Fruit fly (Drosophila melanogaster) whole organism, embryonic: Measurements from ENCODE around the gene Tango9.

Experiments used
- Aef1 ChIP-seq: fragments of 200-800 bp; sonication (Bioruptor generic); IDR thresholded peaks from 3 replicates; pipeline ENCODE4 v1.3.6; 2022; ENCODE audit warnings: missing biosample characterization, missing genetic modification characterization
- Atf-2 ChIP-seq: fragments of 200-800 bp; sonication (Bioruptor generic); optimal IDR thresholded peaks from 2 replicates; lab custom pipeline; 2016; ENCODE audit warnings: missing biosample characterization, missing genetic modification characterization
- Bgb ChIP-seq: fragments of 200-800 bp; sonication (Bioruptor generic); IDR thresholded peaks from 2 replicates; pipeline ENCODE4 v1.3.6; 2022; ENCODE audit warnings: missing biosample characterization, missing genetic modification characterization; ENCODE audit not compliant: partially characterized antibody
- CG13123 ChIP-seq: fragments of 200-800 bp; sonication (Bioruptor generic); optimal IDR thresholded peaks from 2 replicates; lab custom pipeline; 2016; ENCODE audit warnings: missing biosample characterization, missing genetic modification characterization
- CG14710 ChIP-seq: fragments of 200-800 bp; sonication (Bioruptor generic); optimal IDR thresholded peaks from 3 replicates; lab custom pipeline; 2019; ENCODE audit warnings: missing biosample characterization, mild to moderate bottlenecking, missing genetic modification characterization, moderate library complexity
- CG15073 ChIP-seq: fragments of 200-800 bp; sonication (Bioruptor generic); optimal IDR thresholded peaks from 2 replicates; lab custom pipeline; 2016; ENCODE audit warnings: missing biosample characterization, missing genetic modification characterization
- CG16815 ChIP-seq: fragments of 200-800 bp; sonication (Bioruptor generic); optimal IDR thresholded peaks from 3 replicates; lab custom pipeline; 2017; ENCODE audit warnings: missing biosample characterization, mild to moderate bottlenecking, missing genetic modification characterization
- CG17186 ChIP-seq: fragments of 200-800 bp; sonication (Bioruptor generic); optimal IDR thresholded peaks from 3 replicates; lab custom pipeline; 2017; ENCODE audit warnings: missing biosample characterization, missing genetic modification reagents, missing genetic modification characterization
- CG1792 ChIP-seq: fragments of 200-800 bp; sonication (Bioruptor generic); optimal IDR thresholded peaks from 2 replicates; lab custom pipeline; 2016; ENCODE audit warnings: missing biosample characterization, missing genetic modification characterization
- CG18599 ChIP-seq: fragments of 200-800 bp; sonication (Bioruptor generic); optimal IDR thresholded peaks from 3 replicates; lab custom pipeline; 2017; ENCODE audit warnings: missing biosample characterization, missing genetic modification characterization, mild to moderate bottlenecking, moderate library complexity, missing genetic modification reagents
- CG2712 ChIP-seq: fragments of 200-800 bp; optimal IDR thresholded peaks from 3 replicates; lab custom pipeline; 2019; ENCODE audit warnings: missing biosample characterization, mild to moderate bottlenecking, missing genetic modification characterization, moderate library complexity
- CG2889 ChIP-seq: fragments of 200-800 bp; sonication (Bioruptor generic); IDR thresholded peaks from 3 replicates; pipeline ENCODE4 v1.3.6; 2022; ENCODE audit warnings: missing biosample characterization, missing genetic modification characterization
- CG3847 ChIP-seq: fragments of 200-800 bp; sonication (Bioruptor generic); IDR thresholded peaks from 2 replicates; pipeline ENCODE4 v1.3.6; 2022; ENCODE audit warnings: missing biosample characterization, missing genetic modification characterization
- CG3995 ChIP-seq: fragments of 200-800 bp; sonication (Bioruptor generic); optimal IDR thresholded peaks from 3 replicates; lab custom pipeline; 2016; ENCODE audit warnings: missing biosample characterization, missing genetic modification characterization
- CG4424 ChIP-seq: fragments of 200-800 bp; sonication (Bioruptor generic); optimal IDR thresholded peaks from 3 replicates; lab custom pipeline; 2016; ENCODE audit warnings: missing biosample characterization, missing genetic modification characterization
- CG7271 ChIP-seq: fragments of 200-800 bp; sonication (Bioruptor generic); optimal IDR thresholded peaks from 2 replicates; lab custom pipeline; 2018; ENCODE audit warnings: missing biosample characterization, mild to moderate bottlenecking, missing genetic modification characterization, moderate library complexity
- CG7745 ChIP-seq: fragments of 200-800 bp; sonication (Bioruptor generic); optimal IDR thresholded peaks from 2 replicates; lab custom pipeline; 2018; ENCODE audit warnings: missing biosample characterization, mild to moderate bottlenecking, missing genetic modification characterization, moderate library complexity
- CHES-1-like ChIP-seq: fragments of 200-800 bp; sonication (Bioruptor generic); optimal IDR thresholded peaks from 2 replicates; lab custom pipeline; 2016; ENCODE audit warnings: missing biosample characterization, missing genetic modification characterization
- CoRest ChIP-seq: fragments of 200-800 bp; sonication (Bioruptor generic); optimal IDR thresholded peaks from 3 replicates; lab custom pipeline; 2018; ENCODE audit warnings: missing biosample characterization, mild to moderate bottlenecking, missing genetic modification characterization, moderate library complexity
- D ChIP-seq, 2 experiments: fragments of 200-800 bp in 1 of 2; fragments of >200 bp in 1 of 2; sonication (Bioruptor generic) in 1 of 2; optimal IDR thresholded peaks; 2 replicates in 1 of 2; 3 replicates in 1 of 2; lab custom pipeline; 2017; ENCODE audit warnings: mild to moderate bottlenecking in 1 of 2, missing biosample characterization in 1 of 2, missing genetic modification characterization in 1 of 2, missing genetic modification reagents in 1 of 2
- Dp ChIP-seq: fragments of 200-800 bp; sonication (Bioruptor generic); optimal IDR thresholded peaks from 2 replicates; lab custom pipeline; 2018; ENCODE audit warnings: missing biosample characterization, mild to moderate bottlenecking, missing genetic modification characterization, moderate library complexity
- Ets97D ChIP-seq: fragments of 200-800 bp; sonication (Bioruptor generic); optimal IDR thresholded peaks from 3 replicates; lab custom pipeline; 2016; ENCODE audit warnings: missing biosample characterization, missing genetic modification characterization
- HLH54F ChIP-seq: fragments of 200-800 bp; sonication (Bioruptor generic); optimal IDR thresholded peaks from 3 replicates; lab custom pipeline; 2016; ENCODE audit warnings: missing biosample characterization, missing genetic modification characterization
- Hand ChIP-seq: fragments of 200-800 bp; sonication (Bioruptor generic); optimal IDR thresholded peaks from 2 replicates; lab custom pipeline; 2017; ENCODE audit warnings: mild to moderate bottlenecking, missing biosample characterization, missing genetic modification reagents, missing genetic modification characterization
- Hr3 ChIP-seq: fragments of 200-800 bp; sonication (Bioruptor generic); optimal IDR thresholded peaks from 3 replicates; lab custom pipeline; 2016; ENCODE audit warnings: missing biosample characterization, missing genetic modification characterization
- Nf-YA ChIP-seq: fragments of 200-800 bp; sonication (Bioruptor generic); IDR thresholded peaks from 2 replicates; pipeline ENCODE4 v1.3.6; 2022; ENCODE audit warnings: missing biosample characterization, missing genetic modification characterization
- NfI ChIP-seq: fragments of 200-800 bp; sonication (Bioruptor generic); optimal IDR thresholded peaks from 3 replicates; lab custom pipeline; 2018; ENCODE audit warnings: missing biosample characterization, mild to moderate bottlenecking, missing genetic modification characterization, moderate library complexity
- Ravus ChIP-seq: fragments of 200-800 bp; sonication (Bioruptor generic); IDR thresholded peaks from 2 replicates; pipeline ENCODE4 v1.3.6; 2022; ENCODE audit warnings: missing biosample characterization, missing genetic modification characterization
- Spps ChIP-seq: fragments of 200-800 bp; sonication (Bioruptor generic); optimal IDR thresholded peaks from 2 replicates; lab custom pipeline; 2018; ENCODE audit warnings: missing biosample characterization, mild to moderate bottlenecking, missing genetic modification characterization
- Tbp ChIP-seq: fragments of >200 bp; optimal IDR thresholded peaks from 2 replicates; lab custom pipeline; 2018; ENCODE audit warnings: missing biosample characterization, missing genetic modification characterization
- Vsx1 ChIP-seq: fragments of 200-800 bp; sonication (Bioruptor generic); optimal IDR thresholded peaks from 2 replicates; lab custom pipeline; 2017; ENCODE audit warnings: missing biosample characterization, mild to moderate bottlenecking, missing genetic modification characterization, missing genetic modification reagents
- ab ChIP-seq: fragments of 200-800 bp; sonication (Bioruptor generic); optimal IDR thresholded peaks from 2 replicates; lab custom pipeline; 2016; ENCODE audit warnings: missing biosample characterization, missing genetic modification characterization
- bab2 ChIP-seq: fragments of 200-800 bp; sonication (Bioruptor generic); optimal IDR thresholded peaks from 2 replicates; lab custom pipeline; 2016; ENCODE audit warnings: missing biosample characterization, missing genetic modification characterization
- cg ChIP-seq: fragments of 200-800 bp; sonication (Bioruptor generic); optimal IDR thresholded peaks from 3 replicates; lab custom pipeline; 2019; ENCODE audit warnings: missing biosample characterization, mild to moderate bottlenecking, missing genetic modification characterization, moderate library complexity
- da ChIP-seq: fragments of 200-800 bp; sonication (Bioruptor generic); optimal IDR thresholded peaks from 2 replicates; lab custom pipeline; 2016; ENCODE audit warnings: missing biosample characterization, missing genetic modification characterization
- emc ChIP-seq: fragments of 200-800 bp; sonication (Bioruptor generic); optimal IDR thresholded peaks from 2 replicates; lab custom pipeline; 2016; ENCODE audit warnings: missing biosample characterization, missing genetic modification characterization
- en ChIP-seq: fragments of 200-800 bp; sonication (Bioruptor generic); optimal IDR thresholded peaks from 2 replicates; lab custom pipeline; 2016; ENCODE audit warnings: missing biosample characterization, missing genetic modification characterization
- ewg ChIP-seq: fragments of 200-800 bp; sonication (Bioruptor generic); optimal IDR thresholded peaks from 3 replicates; lab custom pipeline; 2017; ENCODE audit warnings: mild to moderate bottlenecking, missing biosample characterization, missing genetic modification reagents, missing genetic modification characterization
- grau ChIP-seq: fragments of 200-800 bp; optimal IDR thresholded peaks from 3 replicates; lab custom pipeline; 2019; ENCODE audit warnings: missing biosample characterization, mild to moderate bottlenecking, missing genetic modification characterization, moderate library complexity
- h ChIP-seq: fragments of >200 bp; optimal IDR thresholded peaks from 2 replicates; lab custom pipeline; 2017
- hb ChIP-seq: fragments of 200-800 bp; sonication (Bioruptor generic); IDR thresholded peaks from 3 replicates; pipeline ENCODE4 v1.3.6; 2022; ENCODE audit warnings: missing biosample characterization, missing genetic modification characterization; ENCODE audit not compliant: partially characterized antibody
- hbn ChIP-seq: fragments of 200-800 bp; sonication (Bioruptor generic); IDR thresholded peaks from 2 replicates; pipeline ENCODE4 v1.3.6; 2022; ENCODE audit warnings: missing biosample characterization, missing genetic modification characterization; ENCODE audit not compliant: partially characterized antibody
- knrl ChIP-seq: fragments of 200-800 bp; sonication (Bioruptor generic); IDR thresholded peaks from 3 replicates; pipeline ENCODE4 v1.3.6; 2022; ENCODE audit warnings: missing biosample characterization, missing genetic modification characterization; ENCODE audit not compliant: partially characterized antibody
- maf-S ChIP-seq: fragments of 200-800 bp; sonication (Bioruptor generic); optimal IDR thresholded peaks from 2 replicates; lab custom pipeline; 2016; ENCODE audit warnings: missing biosample characterization, missing genetic modification characterization
- pan ChIP-seq, 4 experiments: fragments of >200 bp in 3 of 4; fragments of 200-800 bp in 1 of 4; sonication (Bioruptor generic) in 1 of 4; optimal IDR thresholded peaks in 3 of 4; IDR thresholded peaks in 1 of 4; 2 replicates each; pipeline versions ENCODE4 v1.3.6 to Lab custom; 2017 to 2022; ENCODE audit warnings: missing biosample characterization in 2 of 4, missing genetic modification characterization in 2 of 4, mixed read lengths in 1 of 4
- psq ChIP-seq: fragments of 200-800 bp; sonication (Bioruptor generic); optimal IDR thresholded peaks from 2 replicates; lab custom pipeline; 2017; ENCODE audit warnings: missing biosample characterization, missing genetic modification characterization
- run ChIP-seq: fragments of 200-800 bp; sonication (Bioruptor generic); optimal IDR thresholded peaks from 3 replicates; lab custom pipeline; 2018; ENCODE audit warnings: missing biosample characterization, mild to moderate bottlenecking, missing genetic modification characterization
- sob ChIP-seq: fragments of 200-800 bp; sonication (Bioruptor generic); IDR thresholded peaks from 2 replicates; pipeline ENCODE4 v1.3.6; 2022; ENCODE audit warnings: missing biosample characterization, missing genetic modification characterization
- yki ChIP-seq: fragments of >200 bp; optimal IDR thresholded peaks from 3 replicates; lab custom pipeline; 2018

Gene Tango9

DNA sequence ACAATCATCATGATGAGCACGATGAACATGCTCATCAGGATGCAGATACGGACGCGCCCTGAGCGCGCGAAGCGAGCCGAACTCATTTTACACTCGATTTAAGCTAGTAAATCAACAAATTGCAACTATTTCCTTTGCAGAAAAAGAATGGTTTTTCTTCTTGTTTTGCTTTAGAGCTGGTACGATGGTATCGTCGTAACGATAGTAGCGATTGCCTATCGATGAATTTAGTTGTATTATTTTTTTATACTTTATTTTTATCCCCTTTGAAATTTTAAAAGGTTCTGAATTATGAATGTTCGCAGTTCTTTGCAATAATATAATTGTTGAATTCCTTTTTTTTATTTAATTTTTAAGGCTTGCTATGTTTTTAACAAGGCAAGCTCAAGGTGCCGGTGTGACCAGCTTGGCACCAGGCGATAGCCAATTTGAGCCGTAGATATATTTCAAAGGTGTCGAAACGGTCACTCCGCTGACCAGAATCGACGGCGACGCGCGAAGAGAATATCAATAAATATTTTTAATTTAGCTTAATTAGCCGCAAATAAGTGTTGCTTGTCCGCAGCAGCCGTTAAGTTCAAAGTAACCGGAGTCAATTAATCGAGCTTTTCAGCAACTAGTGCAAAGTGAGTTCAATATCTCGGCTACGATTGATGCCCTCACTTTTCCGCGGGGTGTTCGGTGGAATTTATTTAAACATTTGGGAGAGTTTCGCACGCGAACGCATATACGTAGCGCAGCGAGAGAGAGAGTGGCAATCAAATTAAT, 7.3 kb downstream of the Tango9 start, which contains the start of the genes CG12213 and GC1 (continued):
- peak; percentile 63 for TF ChIP-seq CoRest (tag; lab: Kevin White, UChicago)
- TF ChIP-seq Tbp (GFP tag; lab: Kevin White, UChicago): no peak
- TF ChIP-seq knrl (GFP tag; lab: Robert Waterston, UW): peak; percentile 99
- TF ChIP-seq pan (optimal IDR thresholded peaks at IDR 0.05; lab: Kevin White, UChicago): no peak
- TF ChIP-seq pan (GFP tag; optimal IDR thresholded peaks at IDR 0.05 in 1 of 2, IDR thresholded peaks at IDR 0.05 in 1 of 2): peak in 1 of 2 experiments; percentile 28
- peak; percentile 90 for TF ChIP-seq CG3995 (GFP tag; lab: Kevin White, UChicago)
- TF ChIP-seq CHES-1-like (GFP tag; lab: Kevin White, UChicago): peak; percentile 53
- no peak for TF ChIP-seq Atf-2 (GFP tag; lab: Kevin White, UChicago)
- peak; percentile 16 for TF ChIP-seq HLH54F (GFP tag; lab: Kevin White, UChicago)
- TF ChIP-seq CG18599 (GFP tag; lab: Kevin White, UChicago): no peak
- TF ChIP-seq yki: no peak
- no peak for TF ChIP-seq CG1792 (GFP tag; lab: Kevin White, UChicago)
- peak; percentile 0 for TF ChIP-seq run (tag; lab: Kevin White, UChicago)
- no peak for TF ChIP-seq ab (GFP tag; lab: Kevin White, UChicago)
- TF ChIP-seq Hr3 (GFP tag; lab: Kevin White, UChicago): peak; percentile 33
- TF ChIP-seq Hand: no peak
- peak; percentile 93 for TF ChIP-seq Vsx1 (GFP tag; lab: Kevin White, UChicago)
- TF ChIP-seq da (GFP tag; lab: Kevin White, UChicago): no peak
- no peak for TF ChIP-seq Aef1
- no peak for TF ChIP-seq Ravus (GFP tag; lab: Robert Waterston, UW)
- peak; percentile 8 for TF ChIP-seq ewg (GFP tag; lab: Kevin White, UChicago)
- no peak for TF ChIP-seq cg (GFP tag; lab: Kevin White, UChicago)
- TF ChIP-seq hbn (GFP tag; lab: Robert Waterston, UW): peak; percentile 98
- TF ChIP-seq CG13123: no peak
- TF ChIP-seq CG2712 (tag; lab: Kevin White, UChicago): peak; percentile 58
- TF ChIP-seq maf-S (GFP tag; lab: Kevin White, UChicago): no peak
- TF ChIP-seq bab2 (GFP tag; lab: Kevin White, UChicago): no peak
- peak; percentile 69 for TF ChIP-seq CG3847 (GFP tag; lab: Robert Waterston, UW)
- peak; percentile 0 for TF ChIP-seq CG7271 (tag; lab: Kevin White, UChicago)
- TF ChIP-seq emc: no peak
- peak; percentile 98 for TF ChIP-seq Bgb (GFP tag; lab: Robert Waterston, UW)
- TF ChIP-seq CG2889 (GFP tag; lab: Robert Waterston, UW): no peak
- TF ChIP-seq Ets97D (GFP tag; lab: Kevin White, UChicago): peak; percentile 68
- TF ChIP-seq NfI (GFP tag; lab: Kevin White, UChicago): peak; percentile 18
- TF ChIP-seq CG17186 (GFP tag; lab: Kevin White, UChicago): peak; percentile 18
- no peak for TF ChIP-seq psq (GFP tag; lab: Kevin White, UChicago)
- no peak; the same call in 1 of the 2 replicates for TF ChIP-seq sob (GFP tag; lab: Robert Waterston, UW)
- TF ChIP-seq CG14710 (tag; lab: Kevin White, UChicago): peak; percentile 89
- TF ChIP-seq grau: peak; percentile 43
- TF ChIP-seq Spps: no peak
- peak; percentile 40 for TF ChIP-seq CG4424 (GFP tag; lab: Kevin White, UChicago)
- TF ChIP-seq CG15073 (GFP tag; lab: Kevin White, UChicago): no peak
- no peak for TF ChIP-seq Nf-YA (GFP tag; lab: Robert Waterston, UW)
- TF ChIP-seq Dp (GFP tag; lab: Kevin White, UChicago): peak; percentile 76
- TF ChIP-seq en (GFP tag; lab: Kevin White, UChicago): no peak
- peak; percentile 98 for TF ChIP-seq hb
- no peak for TF ChIP-seq D (optimal IDR thresholded peaks at IDR 0.05; lab: Kevin White, UChicago)
- TF ChIP-seq D (GFP tag; optimal IDR thresholded peaks at IDR 0.05; lab: Kevin White, UChicago): no peak
- TF ChIP-seq CG16815 (GFP tag; lab: Kevin White, UChicago): no peak
- no peak for TF ChIP-seq h (lab: Kevin White, UChicago)
- TF ChIP-seq CG7745 (tag; lab: Kevin White, UChicago): no peak
